Fruit fly (Drosophila melanogaster): Measurements from ENCODE around the gene CG15011.

Gene CG15011

DNA sequence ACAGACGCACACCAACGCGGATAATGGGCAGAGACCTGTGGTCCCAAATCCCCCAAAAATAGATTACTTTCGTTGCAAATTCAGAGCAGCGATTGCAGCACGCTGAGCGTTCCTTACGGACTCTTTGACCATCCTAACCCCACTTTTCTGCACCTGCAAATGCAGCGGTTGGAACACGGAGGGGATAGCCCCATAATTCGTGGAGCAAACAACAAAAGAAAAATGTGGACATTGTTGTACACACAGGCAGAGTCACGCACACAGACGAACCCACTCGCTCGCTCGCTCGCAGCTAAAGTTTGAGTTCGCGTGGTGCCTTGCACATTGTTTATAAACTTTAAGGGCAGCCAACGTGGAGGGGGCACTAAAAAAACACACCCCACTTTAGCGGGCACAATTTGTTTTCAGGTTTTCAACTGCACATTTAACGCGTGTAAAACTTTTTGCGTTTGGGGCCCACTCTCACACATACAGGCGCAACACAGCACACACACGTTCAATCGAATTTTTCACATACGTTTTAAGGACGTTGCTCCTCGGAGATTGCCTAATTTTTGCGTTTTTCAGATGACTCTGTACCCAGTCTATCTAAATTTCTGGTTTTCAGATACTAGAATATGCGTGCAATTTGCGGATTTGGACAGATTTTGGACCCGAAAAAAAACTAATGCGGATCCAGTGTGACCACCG lies 5.2 kb downstream of the CG15011 start:
- TF ChIP-seq h (optimal IDR thresholded peaks at IDR 0.05) (no peak), Sin3A (optimal IDR thresholded peaks at IDR 0.05) (no peak), psq (optimal IDR thresholded peaks at IDR 0.05) (no peak), insv (optimal IDR thresholded peaks at IDR 0.05) (no peak), Myc (optimal IDR thresholded peaks at IDR 0.05) (no peak)

DNA sequence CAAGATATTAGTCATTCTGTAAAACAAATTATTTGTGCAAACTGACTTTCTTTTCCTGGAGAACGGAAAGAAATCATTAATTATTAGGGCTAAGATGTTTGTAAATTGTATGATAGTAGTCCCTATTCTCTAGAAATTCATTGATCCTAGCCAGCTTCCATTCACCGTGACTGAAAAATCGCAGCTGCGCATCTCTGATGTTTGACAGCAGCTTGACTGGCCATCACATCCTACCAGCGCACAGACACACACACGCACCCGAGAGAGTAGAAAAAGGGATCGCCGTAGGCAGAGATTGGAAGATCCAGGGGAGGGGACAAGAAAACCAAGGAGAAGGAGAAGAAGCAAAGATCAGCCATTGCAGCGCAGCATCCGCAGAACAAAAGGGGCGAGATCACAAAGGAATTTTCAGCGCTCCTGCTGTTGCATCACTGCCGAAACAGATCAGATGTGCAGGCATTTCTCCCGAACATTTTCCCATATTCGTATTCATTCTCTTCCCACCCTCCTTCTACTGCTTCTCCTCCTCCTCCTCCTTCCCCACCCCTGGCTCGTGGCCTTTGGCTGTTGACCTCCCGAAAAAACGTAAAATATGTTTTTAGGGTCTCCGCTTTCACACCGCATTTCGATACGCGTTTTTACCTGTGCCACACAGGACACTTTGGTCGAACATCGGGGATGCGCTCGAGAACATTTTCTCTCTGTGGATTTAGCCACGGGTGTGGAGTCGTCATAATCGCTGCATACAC lies 5.9 kb downstream of the CG15011 start:
- TF ChIP-seq h (optimal IDR thresholded peaks at IDR 0.05), result no peak
- TF ChIP-seq ttk (optimal IDR thresholded peaks at IDR 0.05), result no peak
- no peak for TF ChIP-seq Myc (optimal IDR thresholded peaks at IDR 0.05)
- no peak for TF ChIP-seq psq (optimal IDR thresholded peaks at IDR 0.05)
- no peak for TF ChIP-seq insv (optimal IDR thresholded peaks at IDR 0.05)
- TF ChIP-seq Sin3A (optimal IDR thresholded peaks at IDR 0.05), result no peak

dm6 chr3L:4252121-4252861 lies 6.7 kb downstream of the CG15011 start:
- no peak for TF ChIP-seq Myc (optimal IDR thresholded peaks at IDR 0.05)
- TF ChIP-seq insv (optimal IDR thresholded peaks at IDR 0.05), result no peak
- TF ChIP-seq Sin3A (optimal IDR thresholded peaks at IDR 0.05), result no peak
- no peak for TF ChIP-seq h (optimal IDR thresholded peaks at IDR 0.05)
- no peak for TF ChIP-seq ttk (optimal IDR thresholded peaks at IDR 0.05)
- no peak for TF ChIP-seq psq (optimal IDR thresholded peaks at IDR 0.05)

- no peak for TF ChIP-seq Sin3A (optimal IDR thresholded peaks at IDR 0.05)
- no peak for TF ChIP-seq Myc (optimal IDR thresholded peaks at IDR 0.05)
- no peak for TF ChIP-seq h (optimal IDR thresholded peaks at IDR 0.05)
- no peak for TF ChIP-seq insv (optimal IDR thresholded peaks at IDR 0.05)
- TF ChIP-seq ttk (optimal IDR thresholded peaks at IDR 0.05), result no peak
- no peak for TF ChIP-seq psq (optimal IDR thresholded peaks at IDR 0.05)
These were observed 16.5 kb downstream of the CG15011 start, which contains the start of gene pav for dm6 chr3L:4242428-4242827. Gene pav, plus strand, starts transcription at chr3L:4242734.

dm6 chr3L:4239442-4240322 lies 19.3 kb downstream of the CG15011 start, which contains the start of gene Sqor:
Gene Sqor, plus strand, starts transcription at chr3L:4240173.
- TF ChIP-seq psq (optimal IDR thresholded peaks at IDR 0.05) (no peak), Myc (optimal IDR thresholded peaks at IDR 0.05) (no peak), ttk (optimal IDR thresholded peaks at IDR 0.05) (no peak), h (optimal IDR thresholded peaks at IDR 0.05) (no peak), insv (optimal IDR thresholded peaks at IDR 0.05) (no peak), Sin3A (optimal IDR thresholded peaks at IDR 0.05) (no peak)

DNA sequence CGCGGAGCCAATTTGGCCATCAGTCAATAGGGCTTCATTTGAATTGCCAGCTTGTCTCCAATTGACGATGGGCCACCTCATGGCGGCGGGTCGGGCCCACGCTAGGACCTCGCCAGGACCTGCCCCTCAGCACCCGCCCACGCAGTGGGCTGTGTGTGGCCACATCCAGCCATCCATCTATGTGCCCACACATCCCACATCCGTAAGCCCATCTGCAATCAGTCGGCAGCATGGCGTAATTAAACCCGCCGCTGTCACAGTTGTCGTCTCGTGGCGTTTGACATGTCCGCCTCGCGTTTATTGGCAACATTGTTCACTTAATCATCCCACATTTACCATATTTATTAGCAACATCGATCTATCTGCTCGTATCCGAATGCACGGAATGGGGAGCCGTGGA lies 20.8 kb downstream of the CG15011 start:
- no peak for TF ChIP-seq Myc (optimal IDR thresholded peaks at IDR 0.05)
- no peak for TF ChIP-seq insv (optimal IDR thresholded peaks at IDR 0.05)
- no peak for TF ChIP-seq h (optimal IDR thresholded peaks at IDR 0.05)
- no peak for TF ChIP-seq ttk (optimal IDR thresholded peaks at IDR 0.05)
- TF ChIP-seq psq (optimal IDR thresholded peaks at IDR 0.05), result no peak
- no peak for TF ChIP-seq Sin3A (optimal IDR thresholded peaks at IDR 0.05)

DNA sequence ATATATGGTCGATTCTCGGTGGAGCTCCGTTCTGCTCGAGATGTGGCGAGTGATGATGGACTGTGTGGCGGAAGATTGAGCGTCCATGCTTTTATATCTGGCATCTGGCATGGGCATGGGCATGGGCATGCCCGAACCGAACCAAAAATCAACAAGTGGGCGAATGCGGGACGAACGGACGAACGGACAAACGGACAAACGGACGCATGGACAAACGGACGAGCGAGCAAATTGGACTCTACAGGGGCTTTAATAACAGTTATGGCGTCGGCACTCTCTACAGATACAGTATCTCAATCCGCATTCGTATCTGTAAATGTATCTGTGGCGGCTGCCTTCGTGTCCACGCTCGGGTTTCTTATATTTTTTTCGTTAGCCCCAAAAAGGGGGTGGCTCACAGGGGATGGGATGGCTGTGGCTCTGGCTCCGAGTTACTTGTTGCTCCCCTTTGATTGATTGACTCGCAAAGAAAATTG lies 22.8 kb downstream of the CG15011 start, which contains the start of gene ImpL2:
TSS of gene ImpL2 (minus strand) at position 51 of the 476 bp plus-strand sequence.
- TF ChIP-seq Myc (optimal IDR thresholded peaks at IDR 0.05) (no peak), Sin3A (optimal IDR thresholded peaks at IDR 0.05) (no peak), ttk (optimal IDR thresholded peaks at IDR 0.05) (no peak), insv (optimal IDR thresholded peaks at IDR 0.05) (no peak), psq (optimal IDR thresholded peaks at IDR 0.05) (no peak), h (optimal IDR thresholded peaks at IDR 0.05) (no peak)

- TF ChIP-seq h (optimal IDR thresholded peaks at IDR 0.05) (no peak), ttk (optimal IDR thresholded peaks at IDR 0.05) (no peak), insv (optimal IDR thresholded peaks at IDR 0.05) (no peak), psq (optimal IDR thresholded peaks at IDR 0.05) (no peak), Sin3A (optimal IDR thresholded peaks at IDR 0.05) (no peak), Myc (optimal IDR thresholded peaks at IDR 0.05) (no peak)
These were observed 25.2 kb downstream of the CG15011 start for dm6 chr3L:4233603-4234277.

DNA sequence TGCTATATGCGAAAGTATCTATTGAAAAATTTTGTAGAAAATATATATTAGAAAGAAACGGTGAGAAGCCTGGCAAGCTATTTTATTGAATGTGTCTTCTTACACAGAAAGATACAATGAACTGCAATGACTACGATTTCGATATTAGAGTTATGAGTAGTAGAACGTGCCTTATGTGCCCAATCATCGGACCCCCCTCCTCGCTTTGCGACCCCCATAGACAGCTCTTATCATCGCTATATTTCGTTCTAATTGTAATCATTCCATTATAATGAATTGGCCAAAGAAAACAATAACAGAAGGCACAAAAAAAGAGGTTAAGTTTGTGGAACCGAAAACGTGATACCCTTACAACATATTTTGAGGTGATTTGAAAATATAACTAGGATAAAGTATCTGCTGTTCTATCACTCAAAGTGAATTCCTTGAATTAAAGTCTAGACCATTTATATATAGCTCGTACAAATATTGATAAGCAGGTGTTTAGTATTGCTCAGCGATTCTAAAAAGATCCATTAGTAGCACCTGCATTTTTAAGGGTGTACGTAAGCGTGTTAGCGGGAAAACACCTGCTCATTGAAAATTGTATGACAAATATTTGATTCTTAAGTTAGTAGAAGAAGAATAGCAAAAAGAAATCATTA lies 26.1 kb downstream of the CG15011 start:
- TF ChIP-seq Sin3A (optimal IDR thresholded peaks at IDR 0.05), result no peak
- no peak for TF ChIP-seq ttk (optimal IDR thresholded peaks at IDR 0.05)
- TF ChIP-seq h (optimal IDR thresholded peaks at IDR 0.05), result no peak
- TF ChIP-seq insv (optimal IDR thresholded peaks at IDR 0.05), result no peak
- TF ChIP-seq Myc (optimal IDR thresholded peaks at IDR 0.05), result no peak
- no peak for TF ChIP-seq psq (optimal IDR thresholded peaks at IDR 0.05)

dm6 chr3L:4232227-4232626 lies 26.7 kb downstream of the CG15011 start:
- TF ChIP-seq Sin3A (optimal IDR thresholded peaks at IDR 0.05) (no peak), h (optimal IDR thresholded peaks at IDR 0.05) (no peak), insv (optimal IDR thresholded peaks at IDR 0.05) (no peak), ttk (optimal IDR thresholded peaks at IDR 0.05) (no peak), Myc (optimal IDR thresholded peaks at IDR 0.05) (no peak)
